Worm (Caenorhabditis elegans) whole organism, mixed stage, embryonic: Measurements from ENCODE around the gene srg-25.

Source experiments
- M03D4.4 ChIP-seq: sonication (generic microtip); optimal IDR thresholded peaks from 2 replicates; lab custom pipeline; 2017; ENCODE audit warnings: mild to moderate bottlenecking, missing genetic modification characterization, missing compliant biosample characterization
- bed-3 ChIP-seq: fragments of 200-800 bp; sonication (Bioruptor generic); optimal IDR thresholded peaks from 3 replicates; lab custom pipeline; 2018; ENCODE audit warnings: mild to moderate bottlenecking, missing genetic modification characterization, moderate library complexity, missing compliant biosample characterization
- blmp-1 ChIP-seq: fragments of 150-350 bp; optimal IDR thresholded peaks from 2 replicates; lab custom pipeline; 2014; ENCODE audit warnings: missing biosample characterization, missing genetic modification characterization
- ceh-39 ChIP-seq: fragments of 150-350 bp; optimal IDR thresholded peaks from 2 replicates; lab custom pipeline; 2014; ENCODE audit warnings: missing biosample characterization, missing genetic modification characterization
- ceh-43 ChIP-seq: fragments of 200-800 bp; sonication (Bioruptor generic); optimal IDR thresholded peaks from 2 replicates; lab custom pipeline; 2018; ENCODE audit warnings: mild to moderate bottlenecking, missing genetic modification characterization, moderate library complexity, missing compliant biosample characterization
- ceh-83 ChIP-seq: fragments of 200-800 bp; sonication (Bioruptor generic); optimal IDR thresholded peaks from 2 replicates; lab custom pipeline; 2018; ENCODE audit warnings: mild to moderate bottlenecking, missing genetic modification characterization, missing compliant biosample characterization
- ces-1 ChIP-seq: fragments of 150-350 bp; optimal IDR thresholded peaks from 2 replicates; lab custom pipeline; 2014; ENCODE audit warnings: missing biosample characterization, missing genetic modification reagents, missing genetic modification characterization
- cnd-1 ChIP-seq: fragments of 200-800 bp; sonication (Bioruptor generic); optimal IDR thresholded peaks from 2 replicates; lab custom pipeline; 2018; ENCODE audit warnings: mild to moderate bottlenecking, missing genetic modification characterization, missing compliant biosample characterization
- elt-1 ChIP-seq: sonication (generic microtip); optimal IDR thresholded peaks from 2 replicates; lab custom pipeline; 2017; ENCODE audit warnings: missing genetic modification characterization, mild to moderate bottlenecking, missing compliant biosample characterization, antibody characterized with exemption, moderate library complexity, borderline replicate concordance; ENCODE audit not compliant: insufficient read depth
- elt-3 ChIP-seq: fragments of 150-350 bp; optimal IDR thresholded peaks from 2 replicates; lab custom pipeline; 2014; ENCODE audit warnings: missing biosample characterization, missing genetic modification characterization
- flh-1 ChIP-seq: fragments of 200-800 bp; sonication (Bioruptor generic); optimal IDR thresholded peaks from 2 replicates; lab custom pipeline; 2018; ENCODE audit warnings: mild to moderate bottlenecking, missing genetic modification characterization, moderate library complexity, missing compliant biosample characterization
- ham-2 ChIP-seq: fragments of 200-800 bp; sonication (Bioruptor generic); optimal IDR thresholded peaks from 2 replicates; lab custom pipeline; 2018; ENCODE audit warnings: mild to moderate bottlenecking, missing genetic modification characterization, missing compliant biosample characterization
- hlh-1 ChIP-seq: fragments of 150-350 bp; optimal IDR thresholded peaks from 2 replicates; lab custom pipeline; 2014; ENCODE audit warnings: missing biosample characterization, missing genetic modification reagents, missing genetic modification characterization
- lin-32 ChIP-seq: fragments of 200-800 bp; sonication (Bioruptor generic); optimal IDR thresholded peaks from 2 replicates; lab custom pipeline; 2018; ENCODE audit warnings: mild to moderate bottlenecking, missing genetic modification characterization, missing compliant biosample characterization
- lsy-2 ChIP-seq: fragments of 150-350 bp; optimal IDR thresholded peaks from 2 replicates; lab custom pipeline; 2014; ENCODE audit warnings: missing biosample characterization, missing genetic modification characterization
- mab-5 ChIP-seq: fragments of 150-350 bp; optimal IDR thresholded peaks from 2 replicates; lab custom pipeline; 2014; ENCODE audit warnings: missing biosample characterization, missing genetic modification characterization
- mep-1 ChIP-seq: fragments of 150-350 bp; optimal IDR thresholded peaks from 2 replicates; lab custom pipeline; 2017; ENCODE audit warnings: missing biosample characterization, missing genetic modification reagents, missing genetic modification characterization, inconsistent platforms
- mls-2 ChIP-seq: sonication (generic microtip); optimal IDR thresholded peaks from 2 replicates; lab custom pipeline; 2016; ENCODE audit warnings: mild to moderate bottlenecking, missing genetic modification characterization, moderate library complexity, missing compliant biosample characterization
- nhr-12 ChIP-seq: fragments of 150-350 bp; optimal IDR thresholded peaks from 2 replicates; lab custom pipeline; 2014; ENCODE audit warnings: missing biosample characterization, missing genetic modification characterization
- nhr-237 ChIP-seq: fragments of 150-350 bp; optimal IDR thresholded peaks from 2 replicates; lab custom pipeline; 2014; ENCODE audit warnings: missing biosample characterization, missing genetic modification characterization
- nhr-28 ChIP-seq: fragments of 150-350 bp; optimal IDR thresholded peaks from 2 replicates; lab custom pipeline; 2014; ENCODE audit warnings: missing biosample characterization, missing genetic modification characterization
- nhr-76 ChIP-seq: sonication (generic microtip); optimal IDR thresholded peaks from 2 replicates; lab custom pipeline; 2017; ENCODE audit warnings: missing biosample characterization, missing genetic modification characterization
- pha-4 ChIP-seq: fragments of 150-350 bp; optimal IDR thresholded peaks from 2 replicates; lab custom pipeline; 2018; ENCODE audit warnings: missing biosample characterization, missing genetic modification reagents, missing genetic modification characterization
- sem-2 ChIP-seq: fragments of 200-800 bp; sonication (Bioruptor generic); optimal IDR thresholded peaks from 2 replicates; lab custom pipeline; 2018; ENCODE audit warnings: mild to moderate bottlenecking, missing genetic modification characterization, missing compliant biosample characterization
- snpc-4 ChIP-seq: fragments of 150-350 bp; optimal IDR thresholded peaks from 2 replicates; lab custom pipeline; 2014; ENCODE audit warnings: missing biosample characterization, missing genetic modification characterization
- sptf-1 ChIP-seq: sonication (generic microtip); optimal IDR thresholded peaks from 2 replicates; lab custom pipeline; 2017; ENCODE audit warnings: mild to moderate bottlenecking, missing genetic modification characterization, moderate library complexity, missing compliant biosample characterization
- tbx-8 ChIP-seq: fragments of 200-800 bp; sonication (Bioruptor generic); optimal IDR thresholded peaks from 2 replicates; lab custom pipeline; 2018; ENCODE audit warnings: mild to moderate bottlenecking, missing genetic modification characterization, moderate library complexity, missing compliant biosample characterization
- unc-120 ChIP-seq: sonication (generic microtip); optimal IDR thresholded peaks from 2 replicates; lab custom pipeline; 2017; ENCODE audit warnings: missing genetic modification characterization, missing compliant biosample characterization; ENCODE audit not compliant: poor library complexity, severe bottlenecking
- unc-39 ChIP-seq: fragments of 150-350 bp; optimal IDR thresholded peaks from 2 replicates; lab custom pipeline; 2014; ENCODE audit warnings: missing biosample characterization, missing genetic modification characterization
- unc-62 ChIP-seq: fragments of 150-350 bp; optimal IDR thresholded peaks from 2 replicates; lab custom pipeline; 2014; ENCODE audit warnings: missing biosample characterization, missing genetic modification reagents, missing genetic modification characterization
- zip-8 ChIP-seq: fragments of 150-350 bp; optimal IDR thresholded peaks from 2 replicates; lab custom pipeline; 2014; ENCODE audit warnings: missing biosample characterization, missing genetic modification characterization
- ztf-11 ChIP-seq: fragments of 150-350 bp; optimal IDR thresholded peaks from 2 replicates; lab custom pipeline; 2014; ENCODE audit warnings: missing biosample characterization, missing genetic modification characterization

Gene srg-25

ce11 chrV:5345419-5345818 lies at the start of gene srg-25:
Gene srg-25, minus strand, starts transcription at chrV:5345519.
- TF ChIP-seq snpc-4 (tag; lab: Kevin White, UChicago) (no peak), mls-2 (tag; lab: Kevin White, UChicago) (no peak), sem-2 (no peak), nhr-28 (tag; lab: Kevin White, UChicago) (no peak), mab-5 (tag; lab: Kevin White, UChicago) (no peak), ztf-11 (tag; lab: Kevin White, UChicago) (no peak), nhr-76 (no peak), unc-39 (tag; lab: Kevin White, UChicago) (no peak), blmp-1 (tag; lab: Kevin White, UChicago) (no peak), bed-3 (GFP tag; lab: Kevin White, UChicago) (no peak), elt-3 (no peak), pha-4 (tag; lab: Kevin White, UChicago) (no peak), tbx-8 (GFP tag; lab: Kevin White, UChicago) (no peak), lsy-2 (tag; lab: Kevin White, UChicago) (no peak), ceh-43 (GFP tag; lab: Kevin White, UChicago) (no peak), elt-1 (tag; lab: Kevin White, UChicago) (no peak), ces-1 (no peak), flh-1 (no peak), zip-8 (no peak)

DNA sequence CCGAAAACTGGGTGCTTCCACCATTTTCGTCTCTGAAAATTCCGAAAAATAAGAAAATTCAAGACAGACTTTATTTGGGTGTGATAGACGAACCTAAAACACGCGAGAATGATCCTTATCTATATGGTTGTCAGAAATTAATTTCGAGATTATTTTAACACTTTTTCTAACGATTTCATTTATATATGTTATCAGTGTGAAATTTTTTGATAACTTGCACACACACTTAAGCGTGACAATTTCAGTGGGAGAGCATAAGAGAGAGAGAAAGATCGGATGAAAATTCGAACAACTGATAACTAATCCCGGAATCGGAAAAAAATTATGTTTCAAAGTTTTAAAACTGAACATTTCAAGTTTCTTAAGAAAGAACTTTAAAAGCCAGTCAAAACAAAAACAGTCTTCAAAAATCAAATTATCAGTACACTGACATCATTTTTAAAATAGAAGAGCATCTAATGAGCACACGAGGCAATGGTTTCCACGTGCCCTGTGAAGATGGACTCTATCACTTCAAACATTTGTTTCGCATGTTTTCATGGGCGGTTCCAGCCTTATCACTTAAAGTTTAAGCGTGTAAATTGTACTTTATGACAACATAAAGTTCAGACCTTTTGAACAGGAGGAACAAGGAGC lies 47.8 kb upstream of the srg-25 start, which contains the start of gene C35A11.4:
C35A11.4 (minus strand) TSS at position 156 of the 636 bp plus-strand sequence.
- TF ChIP-seq unc-62 (GFP tag; lab: Kevin White, UChicago): no peak
- TF ChIP-seq nhr-12 (tag; lab: Kevin White, UChicago): no peak
- TF ChIP-seq ceh-43 (GFP tag; lab: Kevin White, UChicago): no peak
- TF ChIP-seq elt-3: no peak
- TF ChIP-seq pha-4 (tag; lab: Kevin White, UChicago): no peak
- TF ChIP-seq cnd-1 (tag; lab: Kevin White, UChicago): no peak
- TF ChIP-seq ceh-83: no peak
- no peak for TF ChIP-seq unc-39 (tag; lab: Kevin White, UChicago)
- no peak for TF ChIP-seq mab-5 (tag; lab: Kevin White, UChicago)
- TF ChIP-seq lin-32 (GFP tag; lab: Kevin White, UChicago): no peak
- no peak for TF ChIP-seq bed-3 (GFP tag; lab: Kevin White, UChicago)
- no peak for TF ChIP-seq ceh-39
- TF ChIP-seq mls-2 (tag; lab: Kevin White, UChicago): no peak
- no peak for TF ChIP-seq nhr-237 (tag; lab: Kevin White, UChicago)

DNA sequence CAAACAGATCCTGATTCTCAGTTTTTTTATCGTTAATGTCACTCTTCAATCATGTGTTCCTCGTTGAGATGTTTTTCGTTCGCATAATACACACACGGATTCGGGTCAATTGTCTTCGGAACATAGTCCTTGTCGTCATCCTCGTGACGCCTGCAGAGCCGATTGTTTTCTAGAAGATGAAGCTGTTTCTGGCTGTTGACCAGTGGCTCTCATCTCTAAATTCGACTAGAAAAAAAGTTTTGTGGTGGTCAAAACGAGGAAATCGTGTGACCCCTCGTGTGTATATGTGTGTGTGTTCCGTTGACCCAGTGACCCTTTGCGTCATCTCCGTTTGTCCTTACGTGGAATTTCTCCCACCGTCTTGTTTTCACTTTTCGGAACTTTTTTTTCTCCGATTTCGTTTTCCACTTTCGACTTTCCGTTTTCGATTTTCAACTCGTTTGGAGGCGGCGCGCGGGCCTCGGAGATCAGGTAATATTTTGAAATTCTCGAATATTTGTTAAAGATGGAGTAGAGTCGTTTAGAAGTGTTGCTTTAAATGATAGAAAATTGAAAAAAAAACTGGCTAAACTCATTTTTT lies 40.7 kb upstream of the srg-25 start, which contains the start of gene C35A11.2:
C35A11.2 (plus strand) TSS at position 386 of the 580 bp plus-strand sequence.
- no peak for TF ChIP-seq ceh-43 (GFP tag; lab: Kevin White, UChicago)
- TF ChIP-seq unc-39 (tag; lab: Kevin White, UChicago): no peak
- no peak for TF ChIP-seq flh-1
- peak; percentile 75 for TF ChIP-seq blmp-1 (tag; lab: Kevin White, UChicago)
- TF ChIP-seq, all 35 proteins: peak for 1

- TF ChIP-seq unc-120 (tag; lab: Kevin White, UChicago): no peak
- no peak for TF ChIP-seq hlh-1 (tag; lab: Kevin White, UChicago)
Observed at ce11 chrV:5372118-5372517, 26.8 kb upstream of the srg-25 start, which contains the start of gene C35A11.3. Gene C35A11.3, plus strand, starts transcription at chrV:5372418.

DNA sequence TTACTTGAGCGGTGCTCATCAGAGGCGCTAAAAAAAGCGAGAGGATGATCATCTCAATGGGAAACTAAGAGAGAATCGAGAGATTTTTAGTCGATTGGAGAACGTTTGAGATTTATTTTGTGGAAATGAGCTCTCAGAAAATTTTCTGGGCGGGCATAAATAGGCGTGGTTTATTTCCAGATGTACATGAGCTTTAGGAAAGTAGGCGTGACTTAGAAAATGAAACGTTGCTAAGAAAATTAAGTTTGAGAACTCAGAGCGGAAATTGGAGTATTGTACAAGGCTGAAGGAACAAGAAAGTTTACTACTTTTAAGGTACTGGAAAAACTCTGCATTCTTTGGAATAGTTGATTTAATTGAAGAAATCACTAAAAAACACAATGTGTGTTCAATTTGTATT lies 23.5 kb upstream of the srg-25 start, which contains the start of gene T09D3.9:
T09D3.9 (minus strand) TSS at position 101 of the 400 bp plus-strand sequence.
- TF ChIP-seq unc-39 (tag; lab: Kevin White, UChicago): no peak
- no peak for TF ChIP-seq sptf-1 (tag; lab: Kevin White, UChicago)
- no peak for TF ChIP-seq ceh-39
- no peak for TF ChIP-seq mep-1 (tag; lab: Kevin White, UChicago)
- TF ChIP-seq flh-1: no peak
- TF ChIP-seq snpc-4 (tag; lab: Kevin White, UChicago): no peak
- no peak for TF ChIP-seq nhr-28 (tag; lab: Kevin White, UChicago)
- TF ChIP-seq bed-3 (GFP tag; lab: Kevin White, UChicago): no peak
- no peak for TF ChIP-seq mls-2 (tag; lab: Kevin White, UChicago)
- no peak for TF ChIP-seq ceh-43 (GFP tag; lab: Kevin White, UChicago)
- no peak for TF ChIP-seq M03D4.4 (tag; lab: Kevin White, UChicago)
- no peak for TF ChIP-seq ham-2 (GFP tag; lab: Kevin White, UChicago)
- no peak for TF ChIP-seq hlh-1 (tag; lab: Kevin White, UChicago)
